Worm (Caenorhabditis elegans) whole organism, L4/young adult: ENCODE data around the gene F53F1.6.

Experiments
- W03F9.2 ChIP-seq: fragments of 150-350 bp; optimal IDR thresholded peaks from 2 replicates; lab custom pipeline; 2014; ENCODE audit warnings: missing biosample characterization, missing genetic modification characterization
- dao-5 ChIP-seq: sonication (generic microtip); optimal IDR thresholded peaks from 2 replicates; lab custom pipeline; 2016; ENCODE audit warnings: missing genotype, missing genetic modification characterization, moderate library complexity, missing compliant biosample characterization
- him-1 ChIP-seq: sonication (generic microtip); optimal IDR thresholded peaks from 2 replicates; lab custom pipeline; 2016; ENCODE audit warnings: missing genotype, missing genetic modification reagents, missing genetic modification characterization, missing compliant biosample characterization

Gene F53F1.6

DNA sequence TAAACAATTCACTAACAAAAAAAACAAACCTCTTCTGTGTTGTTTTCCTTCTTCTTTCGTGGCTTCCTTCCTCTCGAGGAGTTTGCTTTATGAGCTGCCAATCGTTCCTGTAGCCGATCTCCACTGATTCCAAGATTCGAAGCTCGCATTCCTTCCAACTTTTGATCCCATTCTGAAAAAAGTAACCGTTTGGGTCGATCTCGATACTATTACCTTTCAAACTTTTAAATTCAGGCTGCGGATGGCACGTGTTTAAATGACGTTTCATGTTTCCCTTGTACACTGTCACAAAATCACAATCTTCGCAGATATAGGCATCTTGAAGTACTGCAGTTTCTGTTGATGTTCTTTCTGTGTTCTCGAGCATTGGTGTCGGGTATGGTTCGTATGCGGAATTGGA is 29.9 kb downstream of the F53F1.6 start:
- TF ChIP-seq dao-5 (tag; lab: Kevin White, UChicago) (no peak), W03F9.2 (tag; lab: Kevin White, UChicago) (no peak), him-1 (tag; lab: Kevin White, UChicago) (no peak)

DNA sequence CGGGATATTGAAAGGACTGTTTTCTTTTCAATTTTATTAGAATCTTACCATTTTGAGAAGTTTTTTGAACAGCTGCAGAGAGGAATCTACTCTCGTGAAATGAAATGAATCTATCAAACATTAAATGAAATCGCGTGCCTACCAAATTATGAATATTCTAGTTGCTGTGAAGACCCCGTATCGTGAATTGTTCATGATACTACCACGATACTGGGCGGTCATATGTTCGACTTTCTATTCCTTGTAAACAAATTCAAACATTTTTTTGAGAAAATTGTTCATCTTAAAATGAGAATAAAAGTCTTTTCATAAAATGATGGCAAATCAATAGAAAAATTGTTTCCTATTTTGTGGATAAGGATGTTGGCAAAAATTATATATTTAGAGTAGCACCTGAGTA is 31.6 kb downstream of the F53F1.6 start, which contains the start of gene gcy-34:
TSS of gene gcy-34 (minus strand) at position 101 of the 400 bp plus-strand sequence.
- no peak for TF ChIP-seq dao-5 (tag; lab: Kevin White, UChicago)
- TF ChIP-seq W03F9.2 (tag; lab: Kevin White, UChicago) = no peak
- no peak for TF ChIP-seq him-1 (tag; lab: Kevin White, UChicago)

DNA sequence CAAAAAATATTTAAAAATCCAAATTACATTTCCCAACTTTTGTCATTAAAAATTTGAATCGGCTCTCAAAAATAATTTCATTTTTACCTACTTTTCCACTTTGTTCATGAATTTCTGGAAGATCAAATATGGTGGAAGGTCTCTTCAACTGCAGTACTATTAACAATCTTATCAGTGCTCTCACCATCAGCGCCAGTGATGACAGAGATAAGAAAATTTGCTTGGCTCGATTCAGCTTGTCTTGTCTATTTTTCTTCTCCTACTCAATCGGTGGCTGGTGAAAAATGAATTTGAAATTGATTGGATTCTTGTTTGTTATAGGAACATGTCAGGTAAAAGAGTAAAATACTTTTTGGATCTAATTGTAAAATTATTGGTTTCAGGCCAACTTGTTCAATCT is 36.4 kb downstream of the F53F1.6 start, which contains the start of gene cpz-2:
TSS of gene cpz-2 (plus strand) at position 210 of the 400 bp plus-strand sequence.
- no peak for TF ChIP-seq him-1 (tag; lab: Kevin White, UChicago)

DNA sequence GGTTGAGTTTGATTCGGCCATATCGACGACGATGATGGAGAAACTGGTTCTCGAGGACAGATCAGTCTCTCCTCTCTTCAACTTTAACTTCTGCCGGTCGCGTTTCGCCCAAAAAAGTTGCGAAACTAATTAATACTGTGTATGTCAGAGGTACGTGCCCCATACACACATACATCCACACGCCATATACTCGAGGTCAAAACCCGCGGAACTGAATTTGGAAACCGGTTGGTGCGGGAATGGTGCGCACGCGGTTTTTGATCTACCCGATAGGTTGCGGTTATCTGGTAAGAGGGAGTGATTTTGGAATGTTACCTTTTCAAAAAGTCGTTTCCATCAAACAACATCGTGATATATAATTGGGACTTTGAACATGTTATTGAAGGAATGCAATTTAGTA is 37.2 kb downstream of the F53F1.6 start, which contains the start of gene ifbp-1:
TSS of gene ifbp-1 (minus strand) at position 85 of the 400 bp plus-strand sequence.
- TF ChIP-seq him-1 (tag; lab: Kevin White, UChicago) (no peak), dao-5 (tag; lab: Kevin White, UChicago) (no peak), W03F9.2 (tag; lab: Kevin White, UChicago) (no peak)

DNA sequence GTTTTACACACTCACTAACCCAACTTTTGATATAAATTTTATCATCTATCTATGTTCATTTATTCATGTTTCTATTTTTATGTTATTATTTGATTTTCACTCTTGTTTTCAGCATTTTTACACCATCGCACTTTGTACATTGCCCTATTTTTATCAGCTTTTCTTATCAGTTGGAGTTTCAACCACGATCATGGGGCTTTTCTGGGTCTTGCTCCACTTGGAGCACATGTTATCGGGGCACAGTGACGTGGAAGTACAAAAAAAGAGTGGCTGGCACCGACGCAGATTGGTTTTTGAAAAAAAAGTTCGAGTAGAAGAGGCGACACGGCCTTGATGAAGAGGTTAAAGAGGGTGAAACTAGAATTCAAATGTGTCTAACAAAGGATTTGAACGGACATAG is 40.3 kb downstream of the F53F1.6 start:
- TF ChIP-seq W03F9.2 (tag; lab: Kevin White, UChicago) = no peak
- TF ChIP-seq dao-5 (tag; lab: Kevin White, UChicago) = no peak
- no peak for TF ChIP-seq him-1 (tag; lab: Kevin White, UChicago)

DNA sequence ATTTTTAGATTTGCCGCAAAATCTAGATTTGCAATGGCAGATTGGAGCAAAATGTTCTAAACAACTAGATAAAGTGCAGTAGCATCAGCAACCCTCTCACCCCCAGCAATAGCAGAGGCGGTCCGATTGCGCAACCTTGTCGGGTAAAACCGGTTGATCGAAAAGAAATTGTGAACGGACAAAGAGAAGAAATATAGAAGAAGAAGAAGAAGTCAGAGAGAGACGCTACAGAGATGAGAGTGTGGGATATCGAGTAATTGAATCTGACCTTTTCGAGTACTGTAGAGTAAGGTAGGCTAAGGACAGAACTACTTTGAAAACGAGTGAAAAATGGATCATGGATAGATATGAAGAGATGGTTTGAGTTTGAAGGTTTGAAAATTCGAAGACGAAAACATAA is 41.6 kb downstream of the F53F1.6 start:
- no peak for TF ChIP-seq W03F9.2 (tag; lab: Kevin White, UChicago)
- no peak for TF ChIP-seq him-1 (tag; lab: Kevin White, UChicago)
- no peak for TF ChIP-seq dao-5 (tag; lab: Kevin White, UChicago)

DNA sequence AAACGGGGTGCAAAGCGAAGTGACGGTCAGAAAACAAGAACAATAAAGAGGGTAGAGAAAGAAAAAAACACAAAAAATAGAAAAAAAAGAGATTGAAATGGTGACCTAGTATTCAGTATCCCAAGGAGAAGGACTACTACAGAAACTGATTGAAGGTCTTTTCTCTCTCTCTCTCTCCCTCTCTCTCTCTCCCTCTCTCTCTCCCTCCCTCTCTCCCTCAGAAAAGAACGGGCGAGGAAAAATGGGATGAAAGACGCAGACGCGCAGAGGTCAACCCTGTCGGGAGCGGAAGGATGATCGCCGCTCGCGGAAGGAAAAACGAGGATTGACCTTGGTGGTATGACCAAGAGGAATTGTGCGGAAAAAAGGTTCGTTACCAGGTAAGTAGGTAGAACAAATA is 42.9 kb downstream of the F53F1.6 start:
- TF ChIP-seq dao-5 (tag; lab: Kevin White, UChicago) = no peak
- TF ChIP-seq W03F9.2 (tag; lab: Kevin White, UChicago) = no peak
- TF ChIP-seq him-1 (tag; lab: Kevin White, UChicago) = no peak

DNA sequence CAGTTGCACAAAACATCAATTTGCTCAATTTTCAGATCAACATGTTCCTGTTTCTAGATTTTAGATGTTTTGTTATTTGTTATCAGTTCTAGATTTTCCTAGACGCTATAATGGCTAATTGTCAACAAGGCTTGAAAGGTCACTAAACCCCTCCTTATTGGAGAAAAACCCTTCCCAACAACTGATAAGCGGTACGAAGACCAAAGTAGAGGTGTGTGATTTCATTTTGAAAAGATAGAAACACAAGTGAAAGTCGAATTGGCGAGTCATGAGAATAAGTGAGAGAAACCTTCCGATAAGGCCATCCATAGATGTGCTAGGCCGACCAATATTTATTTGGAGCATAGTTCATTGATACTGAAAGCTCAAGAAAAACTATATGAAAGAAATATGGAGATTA is 43.8 kb downstream of the F53F1.6 start:
- TF ChIP-seq him-1 (tag; lab: Kevin White, UChicago) = no peak

DNA sequence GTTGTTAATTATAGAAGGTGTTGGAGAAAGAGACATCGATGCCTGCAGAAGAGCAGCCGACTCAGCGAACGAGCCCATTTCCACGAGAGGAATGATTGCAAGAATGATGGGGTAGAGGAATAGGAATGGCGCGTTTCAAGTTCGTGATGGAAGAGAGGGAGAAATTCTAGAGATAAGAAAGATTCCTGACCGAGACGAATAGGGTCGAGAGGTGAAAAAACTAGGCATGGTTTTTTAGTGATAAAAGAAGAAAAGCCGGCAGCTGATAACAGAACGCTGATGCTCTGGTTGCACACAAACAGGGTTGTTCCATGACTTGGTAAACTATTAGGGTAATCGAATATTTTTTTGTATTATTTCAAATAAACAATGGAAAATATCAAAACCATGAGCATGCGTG is 44.6 kb downstream of the F53F1.6 start:
- no peak for TF ChIP-seq W03F9.2 (tag; lab: Kevin White, UChicago)
- no peak for TF ChIP-seq him-1 (tag; lab: Kevin White, UChicago)
- no peak for TF ChIP-seq dao-5 (tag; lab: Kevin White, UChicago)

DNA sequence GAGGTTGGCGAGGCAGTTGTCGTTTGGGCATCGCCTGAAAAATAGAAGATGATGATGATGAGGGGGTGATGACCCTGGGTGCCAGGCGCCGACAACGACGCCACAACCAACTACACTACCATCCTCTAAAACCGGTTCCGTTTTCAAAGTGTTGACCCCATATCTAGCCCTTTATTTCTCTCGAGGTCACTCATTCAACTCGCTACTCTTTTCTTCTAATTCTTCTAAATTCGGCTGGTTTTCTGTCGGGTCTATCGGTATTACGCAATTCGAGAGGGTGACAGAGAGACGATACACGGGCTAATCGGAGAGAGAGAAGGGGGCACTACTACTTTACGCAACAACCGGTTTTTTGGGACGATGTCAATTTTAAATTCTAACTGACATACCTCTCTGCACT is 46.1 kb downstream of the F53F1.6 start:
- TF ChIP-seq dao-5 (tag; lab: Kevin White, UChicago) = no peak
- TF ChIP-seq W03F9.2 (tag; lab: Kevin White, UChicago) = no peak
- no peak for TF ChIP-seq him-1 (tag; lab: Kevin White, UChicago)

DNA sequence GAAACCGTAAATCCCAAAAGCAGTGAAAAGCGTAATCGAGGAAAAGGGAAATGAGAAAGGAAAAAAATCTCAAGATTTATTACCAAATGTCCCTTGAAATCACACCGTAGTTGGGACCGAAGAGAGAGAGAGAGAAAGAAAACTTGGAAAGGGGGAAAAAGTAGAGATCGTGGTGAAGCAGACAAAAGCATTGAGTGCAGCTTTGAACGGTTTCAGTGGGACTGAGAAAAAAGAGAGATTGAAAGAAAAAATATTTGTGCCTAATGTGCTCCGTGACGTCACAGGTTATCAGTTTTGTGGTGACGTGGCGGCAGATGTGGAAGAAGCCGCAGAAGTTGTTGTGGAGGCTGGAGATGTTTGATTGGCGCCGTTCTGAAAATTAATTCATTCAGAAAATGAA is 47.1 kb downstream of the F53F1.6 start:
- TF ChIP-seq W03F9.2 (tag; lab: Kevin White, UChicago) (no peak), dao-5 (tag; lab: Kevin White, UChicago) (no peak), him-1 (tag; lab: Kevin White, UChicago) (no peak)

DNA sequence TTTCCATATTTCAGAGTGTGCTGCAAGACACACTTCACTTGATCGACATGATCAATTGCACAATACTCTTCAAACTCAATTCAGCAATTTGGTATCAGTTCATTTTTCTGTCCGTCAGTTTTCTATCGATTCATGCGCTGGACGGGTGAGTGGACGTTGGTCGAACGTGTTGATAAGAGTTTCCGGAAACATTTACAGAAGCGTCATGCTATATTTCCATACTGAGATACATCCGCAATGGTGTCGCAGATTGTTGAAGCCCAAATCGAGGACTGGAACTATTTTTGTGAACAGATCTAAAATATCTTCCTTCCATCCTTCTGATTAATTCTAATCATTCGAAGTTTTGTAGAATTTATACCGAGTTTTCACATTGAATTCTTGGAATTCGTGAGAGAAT is 47.8 kb downstream of the F53F1.6 start:
- TF ChIP-seq dao-5 (tag; lab: Kevin White, UChicago) (no peak), W03F9.2 (tag; lab: Kevin White, UChicago) (no peak), him-1 (tag; lab: Kevin White, UChicago) (no peak)

DNA sequence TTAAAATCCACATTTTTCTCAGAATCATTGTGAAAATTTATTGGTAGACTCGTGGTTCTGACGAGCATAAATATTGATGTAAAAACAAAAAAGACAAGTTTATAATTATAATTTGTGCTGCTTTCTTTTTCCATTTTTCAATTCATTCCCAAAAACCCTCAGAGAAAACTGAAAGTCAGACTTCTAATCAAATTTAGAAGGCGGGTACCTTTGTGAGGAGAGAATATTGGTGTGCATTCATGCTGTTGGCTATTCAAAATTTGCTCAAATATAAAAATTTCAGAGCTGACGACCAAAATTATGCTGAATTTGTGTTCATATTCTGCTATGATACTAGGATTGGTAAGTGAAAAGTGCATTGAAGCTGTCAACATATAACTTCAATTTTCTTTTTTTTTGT is 50.4 kb downstream of the F53F1.6 start, which contains the start of gene srx-125:
TSS of gene srx-125 (plus strand) at position 301 of the 400 bp plus-strand sequence.
- no peak for TF ChIP-seq W03F9.2 (tag; lab: Kevin White, UChicago)
- TF ChIP-seq him-1 (tag; lab: Kevin White, UChicago) = no peak
- TF ChIP-seq dao-5 (tag; lab: Kevin White, UChicago) = no peak

DNA sequence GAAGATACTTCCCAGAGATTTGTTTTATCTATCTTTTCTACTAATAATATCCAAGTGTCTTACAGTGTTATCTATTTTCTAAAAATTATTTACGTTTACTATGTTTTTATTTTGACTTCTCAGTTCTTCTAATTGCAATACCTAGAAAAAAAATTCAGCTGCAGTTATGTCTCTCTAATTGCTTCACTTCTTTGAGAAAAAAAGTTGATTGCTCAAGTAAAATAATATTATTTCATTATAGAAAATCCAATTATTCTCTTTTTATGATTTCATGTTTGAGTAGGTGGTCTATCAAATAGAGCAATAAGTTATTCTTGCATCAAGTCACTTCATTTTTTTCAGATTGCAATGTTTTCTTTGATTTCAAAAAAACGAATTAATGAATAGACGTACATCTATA is 50.9 kb downstream of the F53F1.6 start:
- TF ChIP-seq dao-5 (tag; lab: Kevin White, UChicago) = no peak
- TF ChIP-seq him-1 (tag; lab: Kevin White, UChicago) = no peak
- no peak for TF ChIP-seq W03F9.2 (tag; lab: Kevin White, UChicago)
